Worm (Caenorhabditis elegans): Measurements from ENCODE around the gene F40F8.3.
"Not testable (repeated sequence)": the region's sequence is repeated elsewhere in the genome, so short reads cannot be mapped to it uniquely, and the experiment has no call there.

- TF ChIP-seq nhr-76 (tag; optimal IDR thresholded peaks at IDR 0.05); lsy-2 (tag; optimal IDR thresholded peaks at IDR 0.05); ham-2 (GFP tag; optimal IDR thresholded peaks at IDR 0.05); mep-1 (tag; optimal IDR thresholded peaks at IDR 0.05); unc-62 (GFP tag; optimal IDR thresholded peaks at IDR 0.05): not testable (repeated sequence)
Measured at ce11 chrII:11121800-11122199, 7.3 kb upstream of the F40F8.3 start, which contains the start of gene W10C6.2.

Measured in whole organism, mixed stage, embryonic.